Fruit fly (Drosophila melanogaster) whole organism, adult: ENCODE measurements around the gene RanBP3.

Source experiments
- CG11617 ChIP-seq: fragments of 200-800 bp; sonication (Bioruptor generic); optimal IDR thresholded peaks from 2 replicates; lab custom pipeline; 2017; ENCODE audit warnings: mild to moderate bottlenecking, missing biosample characterization, missing genetic modification reagents, missing genetic modification characterization
- CG12768 ChIP-seq: fragments of 200-800 bp; sonication (Bioruptor generic); optimal IDR thresholded peaks from 2 replicates; lab custom pipeline; 2017; ENCODE audit warnings: missing biosample characterization, missing genetic modification characterization, mild to moderate bottlenecking, moderate library complexity, missing genetic modification reagents
- CG14711 ChIP-seq: fragments of 200-800 bp; sonication (Bioruptor generic); optimal IDR thresholded peaks from 2 replicates; lab custom pipeline; 2018; ENCODE audit warnings: missing biosample characterization, mild to moderate bottlenecking, missing genetic modification characterization, moderate library complexity
- CG1620 ChIP-seq: fragments of 200-800 bp; sonication (Bioruptor generic); optimal IDR thresholded peaks from 2 replicates; lab custom pipeline; 2016; ENCODE audit warnings: missing biosample characterization, missing genetic modification characterization
- CG33017 ChIP-seq: fragments of 200-800 bp; sonication (Bioruptor generic); optimal IDR thresholded peaks from 2 replicates; lab custom pipeline; 2018; ENCODE audit warnings: missing biosample characterization, mild to moderate bottlenecking, missing genetic modification characterization, moderate library complexity
- CG5204 ChIP-seq: fragments of 200-800 bp; sonication (Bioruptor generic); optimal IDR thresholded peaks from 2 replicates; lab custom pipeline; 2016; ENCODE audit warnings: missing biosample characterization, missing genetic modification characterization
- CG7045 ChIP-seq: fragments of 200-800 bp; sonication (Bioruptor generic); optimal IDR thresholded peaks from 2 replicates; lab custom pipeline; 2017; ENCODE audit warnings: missing biosample characterization, mild to moderate bottlenecking, missing genetic modification characterization
- CG7101 ChIP-seq: fragments of 200-800 bp; sonication (Bioruptor generic); optimal IDR thresholded peaks from 2 replicates; lab custom pipeline; 2018; ENCODE audit warnings: missing biosample characterization, mild to moderate bottlenecking, missing genetic modification characterization, moderate library complexity
- Clk ChIP-seq: fragments of 200-800 bp; sonication (Bioruptor generic); optimal IDR thresholded peaks from 2 replicates; lab custom pipeline; 2017; ENCODE audit warnings: missing biosample characterization, missing genetic modification characterization
- Crg-1 ChIP-seq: fragments of 200-800 bp; sonication (Bioruptor generic); optimal IDR thresholded peaks from 2 replicates; lab custom pipeline; 2016; ENCODE audit warnings: missing biosample characterization, missing genetic modification characterization
- Hr96 ChIP-seq: fragments of 200-800 bp; sonication (Bioruptor generic); optimal IDR thresholded peaks from 2 replicates; lab custom pipeline; 2016; ENCODE audit warnings: missing biosample characterization, missing genetic modification characterization
- Mnt ChIP-seq: fragments of 200-800 bp; sonication (Bioruptor generic); optimal IDR thresholded peaks from 2 replicates; lab custom pipeline; 2016; ENCODE audit warnings: missing biosample characterization, mild to moderate bottlenecking, missing genetic modification characterization
- bab1 ChIP-seq: fragments of 200-800 bp; sonication (Bioruptor generic); optimal IDR thresholded peaks from 3 replicates; lab custom pipeline; 2019; ENCODE audit warnings: missing biosample characterization, mild to moderate bottlenecking, missing genetic modification characterization, moderate library complexity
- cic ChIP-seq: fragments of 200-800 bp; sonication (Bioruptor generic); optimal IDR thresholded peaks from 2 replicates; lab custom pipeline; 2017; ENCODE audit warnings: missing biosample characterization, mild to moderate bottlenecking, missing genetic modification characterization, moderate library complexity
- cnc ChIP-seq, 2 experiments: fragments of >200 bp; optimal IDR thresholded peaks; 2 replicates each; lab custom pipeline; 2017
- kay ChIP-seq: fragments of 200-800 bp; sonication (Bioruptor generic); peaks from one replicate; lab custom pipeline; 2016; ENCODE audit warnings: missing biosample characterization, missing genetic modification characterization, borderline replicate concordance
- ovo ChIP-seq: fragments of 200-800 bp; sonication (Bioruptor generic); optimal IDR thresholded peaks from 2 replicates; lab custom pipeline; 2016; ENCODE audit warnings: missing biosample characterization, missing genetic modification characterization
- pad ChIP-seq: fragments of 200-800 bp; sonication (Bioruptor generic); optimal IDR thresholded peaks from 3 replicates; lab custom pipeline; 2017; ENCODE audit warnings: missing biosample characterization, missing genetic modification characterization, mild to moderate bottlenecking, moderate library complexity, missing genetic modification reagents
- tj ChIP-seq: fragments of 200-800 bp; sonication (Bioruptor generic); optimal IDR thresholded peaks from 3 replicates; lab custom pipeline; 2017; ENCODE audit warnings: missing biosample characterization, mild to moderate bottlenecking, missing genetic modification characterization, moderate library complexity
- toe ChIP-seq: fragments of 200-800 bp; sonication (Bioruptor generic); optimal IDR thresholded peaks from 2 replicates; lab custom pipeline; 2016; ENCODE audit warnings: missing biosample characterization, missing genetic modification characterization

The RanBP3 gene

DNA sequence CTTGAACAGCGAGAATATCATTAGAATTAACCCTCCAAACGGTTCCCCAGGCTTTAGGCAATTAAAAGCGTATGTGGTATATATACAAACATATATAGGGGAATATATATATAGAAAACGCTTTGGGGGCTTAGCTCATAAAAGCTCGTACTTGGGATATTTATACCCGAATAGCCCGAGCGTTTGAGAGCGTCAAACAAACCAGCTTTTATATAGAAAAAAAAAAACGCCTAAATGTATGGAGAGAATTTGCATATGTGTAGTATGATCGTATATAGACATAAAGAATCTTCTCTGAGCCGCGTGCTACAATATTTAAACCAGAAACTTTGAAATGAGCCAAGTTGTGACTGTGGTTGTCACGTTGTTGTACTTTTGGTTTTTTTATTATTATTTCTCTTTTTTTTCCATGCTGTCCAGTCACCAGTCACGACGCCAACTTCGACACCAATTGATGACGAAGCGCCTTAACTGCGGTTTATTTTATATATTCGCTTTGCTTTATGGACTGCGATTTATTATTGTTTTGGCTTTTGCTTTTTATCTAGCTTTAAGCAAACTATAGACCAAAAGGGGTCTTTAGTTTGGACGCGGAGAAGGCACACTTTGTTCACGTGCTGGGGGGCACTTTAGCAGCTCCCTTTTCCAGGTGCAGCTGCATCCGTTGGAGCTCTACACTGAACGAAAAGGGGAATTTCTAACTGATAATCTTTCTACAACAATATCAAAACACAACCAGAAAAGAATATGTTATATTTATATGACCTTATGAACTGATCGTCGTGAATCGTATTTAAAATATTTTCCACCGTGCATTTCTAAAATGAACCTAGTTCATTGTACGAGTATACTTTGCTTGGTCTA lies 34.4 kb upstream of the RanBP3 start:
- TF ChIP-seq cic (GFP tag; lab: Kevin White, UChicago) = no peak
- TF ChIP-seq tj (GFP tag; lab: Kevin White, UChicago) = peak; percentile 77
- TF ChIP-seq CG1620 (GFP tag; lab: Kevin White, UChicago) = no peak
- TF ChIP-seq pad (GFP tag; lab: Kevin White, UChicago) = peak; percentile 46
- peak; percentile 22 for TF ChIP-seq kay (GFP tag; lab: Kevin White, UChicago)

DNA sequence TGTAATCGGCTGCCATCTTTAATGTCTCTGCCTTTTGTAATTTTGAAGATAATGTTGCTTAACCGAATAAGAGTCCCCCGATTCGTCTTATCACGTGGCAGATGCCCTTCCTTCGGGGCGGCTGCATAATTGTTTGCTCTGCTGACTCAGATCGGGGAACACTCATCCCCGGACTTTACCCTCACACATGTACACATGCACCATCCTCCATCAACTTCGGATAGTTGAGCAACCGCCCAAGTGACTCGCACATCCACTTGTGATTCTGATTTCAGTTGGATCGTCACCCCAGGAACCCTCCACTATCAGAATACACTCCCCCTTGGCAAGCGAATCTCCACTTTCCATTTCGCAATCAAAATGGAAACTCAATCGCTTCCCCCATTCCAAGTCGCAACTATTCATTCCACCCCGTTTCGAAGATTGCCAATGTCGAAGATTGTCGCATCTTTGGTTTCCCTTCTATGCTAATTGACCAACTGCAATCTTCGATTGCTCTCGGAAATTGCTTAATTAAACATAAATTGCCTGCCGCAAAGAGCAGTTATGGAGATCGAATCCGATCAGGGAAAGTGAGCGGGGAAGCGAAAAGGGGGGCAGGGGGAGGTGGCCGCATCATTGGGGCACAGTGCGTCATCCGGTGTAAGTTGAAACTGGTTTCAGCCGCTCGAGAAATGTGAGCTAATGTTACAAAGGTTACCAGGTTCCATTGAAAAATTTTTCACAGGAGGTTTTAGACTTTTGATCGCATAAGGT lies 32.5 kb upstream of the RanBP3 start:
- TF ChIP-seq cic (GFP tag; lab: Kevin White, UChicago) (no peak), CG11617 (no peak), CG1620 (GFP tag; lab: Kevin White, UChicago) (no peak), CG7045 (GFP tag; lab: Kevin White, UChicago) (no peak), CG5204 (no peak), tj (GFP tag; lab: Kevin White, UChicago) (no peak), Crg-1 (GFP tag; lab: Kevin White, UChicago) (no peak), cnc (optimal IDR thresholded peaks at IDR 0.05; lab: Kevin White, UChicago) (no peak), CG14711 (no peak), toe (no peak), ovo (no peak), CG7101 (tag; lab: Kevin White, UChicago) (no peak), CG33017 (tag; lab: Kevin White, UChicago) (no peak)

DNA sequence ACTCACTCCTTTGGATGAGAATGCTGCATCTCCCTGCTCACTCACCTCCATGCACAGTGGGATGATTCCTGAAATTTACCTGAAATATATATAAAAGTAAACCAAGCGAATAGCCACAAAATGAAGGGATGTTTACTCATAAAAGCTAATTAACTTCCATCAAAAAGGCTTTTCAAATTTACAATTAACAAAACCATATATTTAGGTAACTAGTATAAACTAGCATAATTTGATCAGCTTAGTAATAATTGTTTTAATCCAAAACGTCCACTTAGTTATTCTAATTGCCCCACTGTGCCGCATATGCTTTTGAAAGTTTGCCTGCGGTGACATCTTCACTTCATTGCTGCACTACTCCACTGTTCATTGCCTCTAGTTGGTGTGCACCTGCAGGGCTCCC lies 31.3 kb upstream of the RanBP3 start:
- no peak for TF ChIP-seq CG12768 (GFP tag; lab: Kevin White, UChicago)
- TF ChIP-seq tj (GFP tag; lab: Kevin White, UChicago) = no peak
- TF ChIP-seq CG14711 = no peak
- TF ChIP-seq CG7101 (tag; lab: Kevin White, UChicago) = peak; percentile 6
- TF ChIP-seq Hr96 (GFP tag; lab: Kevin White, UChicago) = no peak

DNA sequence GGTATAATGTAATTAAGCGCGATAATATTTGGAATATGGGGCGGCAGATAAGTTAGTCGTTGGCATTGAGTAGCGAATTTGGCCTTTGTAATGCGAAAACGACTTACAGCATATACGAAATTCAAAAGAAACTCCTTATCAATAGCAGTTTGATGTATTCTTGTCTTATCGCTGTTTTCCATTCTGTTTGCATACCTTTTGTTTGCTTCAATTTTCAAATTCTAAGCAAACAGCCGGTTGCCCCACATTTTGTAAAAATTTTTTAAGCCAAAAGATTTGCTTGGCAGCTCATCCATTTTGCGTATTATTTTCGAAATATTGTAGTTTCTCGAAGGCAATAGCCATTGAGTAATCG lies 30.7 kb upstream of the RanBP3 start:
- TF ChIP-seq kay (GFP tag; lab: Kevin White, UChicago) (no peak), cic (GFP tag; lab: Kevin White, UChicago) (peak; percentile 47), cnc (optimal IDR thresholded peaks at IDR 0.05; lab: Kevin White, UChicago) (no peak), CG7101 (tag; lab: Kevin White, UChicago) (no peak), CG7045 (GFP tag; lab: Kevin White, UChicago) (no peak), Crg-1 (GFP tag; lab: Kevin White, UChicago) (no peak)

DNA sequence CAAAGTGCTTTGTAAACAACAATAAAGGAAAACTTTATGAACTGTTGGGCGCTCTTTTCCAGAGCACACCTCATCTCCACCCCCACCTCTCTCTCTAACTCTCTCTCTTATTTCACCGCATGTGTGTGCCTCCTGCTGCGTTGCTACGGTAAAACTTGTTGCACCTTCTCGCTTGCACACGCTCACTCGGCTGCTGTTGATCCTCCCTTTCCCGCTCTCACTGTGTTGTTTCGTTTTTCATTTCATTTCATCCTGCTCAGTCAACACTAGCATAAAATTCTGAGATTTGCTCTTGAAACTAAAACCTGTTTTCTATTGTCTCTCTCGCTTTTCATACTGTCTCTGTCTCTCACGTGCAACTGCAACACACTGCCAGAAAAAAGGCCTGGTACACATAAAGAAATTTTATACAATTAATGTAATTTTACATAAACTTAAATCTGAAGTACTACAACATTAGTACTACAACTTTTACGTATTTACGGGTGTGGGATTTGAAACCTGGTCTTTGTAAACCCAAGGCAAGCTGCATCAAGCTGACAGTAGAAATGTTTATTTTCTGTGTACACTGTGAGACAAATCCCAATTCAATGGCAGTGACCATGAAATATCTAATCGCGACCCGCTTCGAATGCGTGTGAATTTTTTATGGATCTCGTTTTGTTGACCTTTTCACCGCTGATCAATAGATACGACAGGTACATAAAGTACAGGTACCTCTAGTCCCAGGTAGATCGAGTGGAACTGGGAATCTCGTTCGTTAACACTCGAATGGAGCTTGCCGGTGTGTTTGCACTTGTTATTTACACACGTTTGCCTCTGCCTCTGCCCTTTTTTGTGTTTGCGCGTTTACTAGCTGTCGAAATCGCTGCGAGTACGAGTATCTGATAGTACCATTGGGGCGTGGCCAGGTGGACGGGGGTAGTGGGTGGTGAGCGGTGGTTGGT lies 30.1 kb upstream of the RanBP3 start:
- TF ChIP-seq Hr96 (GFP tag; lab: Kevin White, UChicago) (peak; percentile 27), CG5204 (peak; percentile 26), CG33017 (tag; lab: Kevin White, UChicago) (peak; percentile 38), bab1 (no peak), kay (GFP tag; lab: Kevin White, UChicago) (no peak), Mnt (GFP tag; lab: Kevin White, UChicago) (peak; percentile 44), cnc (optimal IDR thresholded peaks at IDR 0.05; lab: Kevin White, UChicago) (no peak), tj (GFP tag; lab: Kevin White, UChicago) (no peak), Crg-1 (GFP tag; lab: Kevin White, UChicago) (peak; percentile 62), CG12768 (GFP tag; lab: Kevin White, UChicago) (peak; percentile 79), Clk (GFP tag; lab: Kevin White, UChicago) (peak; percentile 42), CG14711 (no peak), ovo (peak; percentile 17), CG1620 (GFP tag; lab: Kevin White, UChicago) (peak; percentile 45), CG7101 (tag; lab: Kevin White, UChicago) (peak; percentile 33), pad (GFP tag; lab: Kevin White, UChicago) (peak; percentile 68), CG7045 (GFP tag; lab: Kevin White, UChicago) (peak; percentile 33), CG11617 (peak; percentile 42), cic (GFP tag; lab: Kevin White, UChicago) (peak; percentile 94), toe (peak; percentile 15)
